Worm (Caenorhabditis elegans) whole organism, late embryonic: ENCODE data around the gene nas-11.

Source experiments
- ceh-14 ChIP-seq: sonication (generic microtip); optimal IDR thresholded peaks from 2 replicates; lab custom pipeline; 2016; ENCODE audit warnings: missing genotype, missing genetic modification characterization, missing compliant biosample characterization
- ceh-31 ChIP-seq: sonication (generic microtip); optimal IDR thresholded peaks from 2 replicates; lab custom pipeline; 2016; ENCODE audit warnings: missing genetic modification characterization, missing compliant biosample characterization
- elt-4 ChIP-seq: sonication (generic microtip); optimal IDR thresholded peaks from 2 replicates; lab custom pipeline; 2016; ENCODE audit warnings: missing genetic modification characterization, missing compliant biosample characterization
- fax-1 ChIP-seq: sonication (generic microtip); optimal IDR thresholded peaks from 2 replicates; lab custom pipeline; 2016; ENCODE audit warnings: missing genotype, missing genetic modification characterization, missing compliant biosample characterization
- unc-55 ChIP-seq: sonication (generic microtip); optimal IDR thresholded peaks from 2 replicates; lab custom pipeline; 2017; ENCODE audit warnings: missing biosample characterization, missing genetic modification reagents, missing genetic modification characterization

DNA sequence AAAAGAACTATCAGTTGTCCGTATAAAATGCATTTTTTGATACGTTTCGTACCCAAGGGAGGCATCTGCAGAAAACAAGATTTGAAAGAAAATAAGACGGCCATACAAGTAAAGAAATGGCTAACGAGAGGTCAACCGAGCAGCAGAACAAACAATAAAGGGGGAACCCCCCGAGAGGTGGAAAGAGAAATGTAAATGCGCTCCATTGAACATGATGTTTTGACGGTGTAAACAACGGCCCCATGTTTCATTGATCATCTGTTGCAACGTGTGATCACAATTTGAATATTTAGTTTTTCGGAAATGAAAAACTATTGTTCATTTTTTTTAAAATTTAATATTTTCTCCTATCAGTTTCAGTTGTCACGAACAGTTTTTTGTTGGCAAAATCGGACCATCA, 16.2 kb downstream of the nas-11 start, which contains the start of gene K11G12.6:
- no peak for TF ChIP-seq ceh-14 (tag; lab: Kevin White, UChicago)
- TF ChIP-seq ceh-31 (tag; lab: Kevin White, UChicago): no peak
- no peak for TF ChIP-seq elt-4
- no peak for TF ChIP-seq fax-1
- no peak for TF ChIP-seq unc-55
